Fruit fly (Drosophila melanogaster) whole organism, embryonic: ENCODE measurements around the gene CG3515.

Source experiments
- Aef1 ChIP-seq: fragments of 200-800 bp; sonication (Bioruptor generic); IDR thresholded peaks from 3 replicates; pipeline ENCODE4 v1.3.6; 2022; ENCODE audit warnings: missing biosample characterization, missing genetic modification characterization
- Bdp1 ChIP-seq: fragments of 200-800 bp; sonication (Bioruptor generic); optimal IDR thresholded peaks from 3 replicates; lab custom pipeline; 2016; ENCODE audit warnings: missing biosample characterization, missing genetic modification characterization
- CG11093 ChIP-seq: fragments of 200-800 bp; sonication (Bioruptor generic); IDR thresholded peaks from 3 replicates; pipeline ENCODE4 v1.3.6; 2022; ENCODE audit warnings: missing biosample characterization, missing genetic modification characterization
- CG12769 ChIP-seq: fragments of 200-800 bp; sonication (Bioruptor generic); optimal IDR thresholded peaks from 2 replicates; lab custom pipeline; 2019; ENCODE audit warnings: missing biosample characterization, mild to moderate bottlenecking, missing genetic modification characterization, moderate library complexity
- CG14050 ChIP-seq: fragments of 200-800 bp; sonication (Bioruptor generic); IDR thresholded peaks from 3 replicates; pipeline ENCODE4 v1.3.6; 2022; ENCODE audit warnings: missing biosample characterization, missing genetic modification characterization
- CG15269 ChIP-seq: fragments of 200-800 bp; sonication (Bioruptor generic); optimal IDR thresholded peaks from 2 replicates; lab custom pipeline; 2018; ENCODE audit warnings: missing biosample characterization, mild to moderate bottlenecking, missing genetic modification characterization, moderate library complexity
- CG16813 ChIP-seq: fragments of 200-800 bp; sonication (Bioruptor generic); IDR thresholded peaks from 3 replicates; pipeline ENCODE4 v1.3.6; 2022; ENCODE audit warnings: missing biosample characterization, missing genetic modification characterization; ENCODE audit not compliant: partially characterized antibody
- CG17385 ChIP-seq: fragments of 200-800 bp; sonication (Bioruptor generic); optimal IDR thresholded peaks from 3 replicates; lab custom pipeline; 2018; ENCODE audit warnings: missing biosample characterization, mild to moderate bottlenecking, missing genetic modification characterization
- CG17829 ChIP-seq: fragments of 200-800 bp; optimal IDR thresholded peaks from 2 replicates; lab custom pipeline; 2019; ENCODE audit warnings: missing biosample characterization, mild to moderate bottlenecking, missing genetic modification characterization, moderate library complexity
- CG18262 ChIP-seq: fragments of 200-800 bp; optimal IDR thresholded peaks from 3 replicates; lab custom pipeline; 2019; ENCODE audit warnings: missing biosample characterization, mild to moderate bottlenecking, missing genetic modification characterization, moderate library complexity
- CG2120 ChIP-seq: fragments of 200-800 bp; sonication (Bioruptor generic); optimal IDR thresholded peaks from 3 replicates; lab custom pipeline; 2016; ENCODE audit warnings: missing biosample characterization, missing genetic modification characterization
- CG34422 ChIP-seq: fragments of 200-800 bp; sonication (Bioruptor generic); IDR thresholded peaks from 3 replicates; pipeline ENCODE4 v1.3.6; 2022; ENCODE audit warnings: missing biosample characterization, missing genetic modification characterization
- CG3838 ChIP-seq: fragments of 200-800 bp; sonication (Bioruptor generic); optimal IDR thresholded peaks from 3 replicates; lab custom pipeline; 2016; ENCODE audit warnings: missing biosample characterization, missing genetic modification characterization
- CG3847 ChIP-seq: fragments of 200-800 bp; sonication (Bioruptor generic); IDR thresholded peaks from 2 replicates; pipeline ENCODE4 v1.3.6; 2022; ENCODE audit warnings: missing biosample characterization, missing genetic modification characterization
- CG3995 ChIP-seq: fragments of 200-800 bp; sonication (Bioruptor generic); optimal IDR thresholded peaks from 3 replicates; lab custom pipeline; 2016; ENCODE audit warnings: missing biosample characterization, missing genetic modification characterization
- CG4404 ChIP-seq: fragments of 200-800 bp; sonication (Bioruptor generic); IDR thresholded peaks from 2 replicates; pipeline ENCODE4 v1.3.6; 2022; ENCODE audit warnings: missing biosample characterization, missing genetic modification characterization
- CG5180 ChIP-seq: fragments of 200-800 bp; sonication (Bioruptor generic); optimal IDR thresholded peaks from 3 replicates; lab custom pipeline; 2017; ENCODE audit warnings: missing biosample characterization, missing genetic modification characterization, mild to moderate bottlenecking, moderate library complexity, missing genetic modification reagents
- CG5245 ChIP-seq: fragments of 200-800 bp; sonication (Bioruptor generic); optimal IDR thresholded peaks from 3 replicates; lab custom pipeline; 2016; ENCODE audit warnings: missing biosample characterization, missing genetic modification characterization
- CG6813 ChIP-seq: fragments of 200-800 bp; sonication (Bioruptor generic); optimal IDR thresholded peaks from 2 replicates; lab custom pipeline; 2017; ENCODE audit warnings: missing biosample characterization, missing genetic modification characterization, mild to moderate bottlenecking, moderate library complexity, missing genetic modification reagents
- CG6854 ChIP-seq: fragments of 200-800 bp; sonication (Bioruptor generic); optimal IDR thresholded peaks from 3 replicates; lab custom pipeline; 2017; ENCODE audit warnings: missing biosample characterization, mild to moderate bottlenecking, missing genetic modification characterization
- CG7357 ChIP-seq: fragments of 200-800 bp; sonication (Bioruptor generic); IDR thresholded peaks from 3 replicates; pipeline ENCODE4 v1.3.6; 2022; ENCODE audit warnings: missing biosample characterization, missing genetic modification characterization
- CG7556 ChIP-seq: fragments of 200-800 bp; sonication (Bioruptor generic); optimal IDR thresholded peaks from 2 replicates; lab custom pipeline; 2017; ENCODE audit warnings: missing biosample characterization, mild to moderate bottlenecking, missing genetic modification characterization
- CG7839 ChIP-seq: fragments of 200-800 bp; sonication (Bioruptor generic); optimal IDR thresholded peaks from 3 replicates; lab custom pipeline; 2018; ENCODE audit warnings: missing biosample characterization, mild to moderate bottlenecking, missing genetic modification characterization, moderate library complexity
- CG9727 ChIP-seq: fragments of 200-800 bp; sonication (Bioruptor generic); optimal IDR thresholded peaks from 3 replicates; lab custom pipeline; 2017; ENCODE audit warnings: missing biosample characterization, mild to moderate bottlenecking, missing genetic modification characterization
- Dbx ChIP-seq: fragments of 200-800 bp; sonication (Bioruptor generic); IDR thresholded peaks from 3 replicates; pipeline ENCODE4 v1.3.6; 2022; ENCODE audit warnings: missing biosample characterization, missing genetic modification characterization
- Elba2 ChIP-seq: fragments of 200-800 bp; sonication (Bioruptor generic); optimal IDR thresholded peaks from 3 replicates; lab custom pipeline; 2016; ENCODE audit warnings: missing biosample characterization, missing genetic modification characterization
- Mad ChIP-seq: fragments of 200-800 bp; sonication (Bioruptor generic); optimal IDR thresholded peaks from 2 replicates; lab custom pipeline; 2016; ENCODE audit warnings: missing biosample characterization, missing genetic modification characterization
- Med ChIP-seq: fragments of 200-800 bp; sonication (Bioruptor generic); peaks from one replicate; lab custom pipeline; 2016; ENCODE audit warnings: missing biosample characterization, missing genetic modification characterization, mild to moderate bottlenecking, inconsistent platforms, moderate library complexity
- Nf-YB ChIP-seq: fragments of 200-800 bp; sonication (Bioruptor generic); optimal IDR thresholded peaks from 3 replicates; lab custom pipeline; 2019; ENCODE audit warnings: missing biosample characterization, mild to moderate bottlenecking, missing genetic modification characterization, moderate library complexity
- Oli ChIP-seq: fragments of 200-800 bp; sonication (Bioruptor generic); optimal IDR thresholded peaks from 2 replicates; lab custom pipeline; 2018; ENCODE audit warnings: missing biosample characterization, mild to moderate bottlenecking, missing genetic modification characterization, moderate library complexity
- Rfx ChIP-seq: fragments of 200-800 bp; sonication (Bioruptor generic); IDR thresholded peaks from 2 replicates; pipeline ENCODE4 v1.3.6; 2022; ENCODE audit warnings: missing biosample characterization, missing genetic modification characterization
- Sry-δ ChIP-seq: fragments of 200-800 bp; sonication (Bioruptor generic); optimal IDR thresholded peaks from 2 replicates; lab custom pipeline; 2016; ENCODE audit warnings: missing biosample characterization, missing genetic modification characterization
- TFAM ChIP-seq: fragments of 200-800 bp; sonication (Bioruptor generic); optimal IDR thresholded peaks from 2 replicates; lab custom pipeline; 2017; ENCODE audit warnings: missing biosample characterization, missing genetic modification characterization, inconsistent platforms
- Tbp ChIP-seq: fragments of >200 bp; optimal IDR thresholded peaks from 2 replicates; lab custom pipeline; 2018; ENCODE audit warnings: missing biosample characterization, missing genetic modification characterization
- ara ChIP-seq: fragments of 200-800 bp; sonication (Bioruptor generic); IDR thresholded peaks from 2 replicates; pipeline ENCODE4 v1.3.6; 2022; ENCODE audit warnings: missing biosample characterization, missing genetic modification characterization
- bsh ChIP-seq, 2 experiments: fragments of 200-800 bp; sonication (Bioruptor generic); optimal IDR thresholded peaks; 2 replicates each; lab custom pipeline; 2017 to 2018; ENCODE audit warnings: mild to moderate bottlenecking in 2 of 2, missing biosample characterization in 2 of 2, missing genetic modification characterization in 2 of 2, moderate library complexity in 1 of 2
- dimm ChIP-seq: fragments of 200-800 bp; sonication (Bioruptor generic); IDR thresholded peaks from 2 replicates; pipeline ENCODE4 v1.3.6; 2022; ENCODE audit warnings: missing biosample characterization, missing genetic modification characterization
- dm ChIP-seq: fragments of 200-800 bp; sonication (Bioruptor generic); optimal IDR thresholded peaks from 3 replicates; lab custom pipeline; 2016; ENCODE audit warnings: missing biosample characterization, missing genetic modification characterization
- dmrt99B ChIP-seq: fragments of 200-800 bp; sonication (Bioruptor generic); optimal IDR thresholded peaks from 2 replicates; lab custom pipeline; 2018; ENCODE audit warnings: missing biosample characterization, mild to moderate bottlenecking, missing genetic modification characterization, moderate library complexity
- fd96Cb ChIP-seq: fragments of 200-800 bp; sonication (Bioruptor generic); optimal IDR thresholded peaks from 2 replicates; lab custom pipeline; 2018; ENCODE audit warnings: missing biosample characterization, mild to moderate bottlenecking, missing genetic modification characterization, moderate library complexity
- grau ChIP-seq: fragments of 200-800 bp; optimal IDR thresholded peaks from 3 replicates; lab custom pipeline; 2019; ENCODE audit warnings: missing biosample characterization, mild to moderate bottlenecking, missing genetic modification characterization, moderate library complexity
- gsb ChIP-seq: fragments of 200-800 bp; sonication (Bioruptor generic); IDR thresholded peaks from 2 replicates; pipeline ENCODE4 v1.3.6; 2022; ENCODE audit warnings: missing biosample characterization, missing genetic modification characterization
- gt ChIP-seq: fragments of 200-800 bp; sonication (Bioruptor generic); IDR thresholded peaks from 2 replicates; pipeline ENCODE4 v1.3.6; 2022; ENCODE audit warnings: missing biosample characterization, missing genetic modification characterization
- hth ChIP-seq: fragments of >200 bp; optimal IDR thresholded peaks from 2 replicates; lab custom pipeline; 2017; ENCODE audit warnings: inconsistent platforms
- lilli ChIP-seq: fragments of 200-800 bp; sonication (Bioruptor generic); optimal IDR thresholded peaks from 3 replicates; lab custom pipeline; 2016; ENCODE audit warnings: missing biosample characterization, missing genetic modification characterization
- pb ChIP-seq: fragments of 200-800 bp; sonication (Bioruptor generic); optimal IDR thresholded peaks from 3 replicates; lab custom pipeline; 2016; ENCODE audit warnings: missing biosample characterization, missing genetic modification characterization
- prd ChIP-seq, 3 experiments: fragments of >200 bp in 2 of 3; fragments of 200-800 bp in 1 of 3; sonication (Bioruptor generic) in 1 of 3; optimal IDR thresholded peaks in 2 of 3; IDR thresholded peaks in 1 of 3; 2 replicates in 2 of 3; 3 replicates in 1 of 3; pipeline versions ENCODE4 v1.3.6 to Lab custom; 2017 to 2022; ENCODE audit warnings: missing biosample characterization in 1 of 3, missing genetic modification characterization in 1 of 3
- scrt ChIP-seq: fragments of 200-800 bp; sonication (Bioruptor generic); optimal IDR thresholded peaks from 2 replicates; lab custom pipeline; 2018; ENCODE audit warnings: missing biosample characterization, mild to moderate bottlenecking, missing genetic modification characterization, moderate library complexity
- sens ChIP-seq: fragments of 200-800 bp; sonication (Bioruptor generic); peaks from one replicate; lab custom pipeline; 2016; ENCODE audit warnings: missing biosample characterization, missing genetic modification characterization
- sisA ChIP-seq: fragments of 200-800 bp; sonication (Bioruptor generic); IDR thresholded peaks from 2 replicates; pipeline ENCODE4 v1.3.6; 2022; ENCODE audit warnings: missing biosample characterization, missing genetic modification characterization
- tgo ChIP-seq: fragments of 200-800 bp; sonication (Bioruptor generic); IDR thresholded peaks from 3 replicates; pipeline ENCODE4 v1.3.6; 2022; ENCODE audit warnings: missing biosample characterization, missing genetic modification characterization

Gene CG3515

DNA sequence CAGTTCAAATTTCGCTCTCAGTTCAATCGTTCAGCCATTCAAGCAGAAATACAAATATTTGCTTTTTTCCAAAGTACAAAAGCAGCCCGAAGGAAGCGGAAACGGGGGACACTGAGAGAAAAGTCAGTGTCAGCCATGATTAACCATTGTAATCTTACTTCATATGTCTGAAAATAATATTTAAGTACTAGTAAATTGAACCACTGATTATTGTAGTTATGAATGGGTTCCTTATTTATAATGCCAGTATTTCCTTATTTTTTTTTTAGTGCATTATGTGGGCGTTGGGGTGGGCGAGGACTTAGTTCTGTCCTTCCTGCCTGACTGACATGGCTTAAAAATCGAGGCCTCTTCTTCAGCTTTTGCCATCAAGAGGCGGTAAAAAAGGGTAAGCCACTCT is 50.8 kb downstream of the CG3515 start (continued):
- TF ChIP-seq Nf-YB (GFP tag; lab: Kevin White, UChicago): no peak
- peak; percentile 63 for TF ChIP-seq CG2120 (GFP tag; lab: Kevin White, UChicago)
- no peak for TF ChIP-seq Bdp1 (GFP tag; lab: Kevin White, UChicago)
- no peak for TF ChIP-seq CG5180 (GFP tag; lab: Kevin White, UChicago)
- TF ChIP-seq Mad (GFP tag; lab: Kevin White, UChicago): no peak
- TF ChIP-seq gt (GFP tag; lab: Robert Waterston, UW): no peak
- peak; percentile 38 for TF ChIP-seq dmrt99B (tag; lab: Kevin White, UChicago)
- TF ChIP-seq CG11093 (GFP tag; lab: Robert Waterston, UW): no peak
- TF ChIP-seq dm (GFP tag; lab: Kevin White, UChicago): no peak
- TF ChIP-seq CG3838: no peak
- peak; percentile 9 for TF ChIP-seq grau (tag; lab: Kevin White, UChicago)
- TF ChIP-seq CG7357 (GFP tag; lab: Robert Waterston, UW): peak; percentile 29; the same call in 1 of the 3 replicates
- peak; percentile 11 for TF ChIP-seq CG12769
- no peak for TF ChIP-seq CG17829
- peak; percentile 64 for TF ChIP-seq Med (GFP tag; lab: Kevin White, UChicago)
- no peak for TF ChIP-seq CG5245 (GFP tag; lab: Kevin White, UChicago)
- TF ChIP-seq sens (GFP tag; lab: Kevin White, UChicago): peak; percentile 48
- peak; percentile 6 for TF ChIP-seq CG17385
- TF ChIP-seq lilli (GFP tag; lab: Kevin White, UChicago): peak; percentile 29
- 0 out of 2 replicates have a peak, but pooled peaks have one; percentile 19 for TF ChIP-seq CG3847 (GFP tag; lab: Robert Waterston, UW)
- TF ChIP-seq Dbx (GFP tag; lab: Robert Waterston, UW): peak; percentile 35; the same call in 1 of the 3 replicates
- TF ChIP-seq CG18262 (tag; lab: Kevin White, UChicago): no peak
- no peak for TF ChIP-seq scrt
- peak; percentile 35 for TF ChIP-seq CG7839 (tag; lab: Kevin White, UChicago)
- TF ChIP-seq CG15269 (tag; lab: Kevin White, UChicago): peak; percentile 28
- TF ChIP-seq Tbp: no peak
- no peak for TF ChIP-seq CG3995
- TF ChIP-seq CG4404: no peak
- no peak for TF ChIP-seq prd (optimal IDR thresholded peaks at IDR 0.05; lab: Kevin White, UChicago)
- TF ChIP-seq prd (GFP tag; IDR thresholded peaks at IDR 0.05; lab: Robert Waterston, UW): 0 out of 3 replicates have a peak, but pooled peaks have one; percentile 11
- no peak for TF ChIP-seq CG9727 (GFP tag; lab: Kevin White, UChicago)
- no peak for TF ChIP-seq bsh (GFP tag; optimal IDR thresholded peaks at IDR 0.05; lab: Kevin White, UChicago)
- TF ChIP-seq CG34422 (GFP tag; lab: Robert Waterston, UW): no peak
- no peak for TF ChIP-seq tgo
- peak; percentile 39; the same call in 1 of the 2 replicates for TF ChIP-seq sisA
- no peak for TF ChIP-seq TFAM (GFP tag; lab: Kevin White, UChicago)
- TF ChIP-seq Aef1 (GFP tag; lab: Robert Waterston, UW): peak; percentile 30; the same call in 2 of the 3 replicates
- no peak for TF ChIP-seq ara (GFP tag; lab: Robert Waterston, UW)
- TF ChIP-seq hth (lab: Kevin White, UChicago): no peak
- no peak for TF ChIP-seq Sry-δ
- 0 out of 2 replicates have a peak, but pooled peaks have one; percentile 35 for TF ChIP-seq Rfx (GFP tag; lab: Robert Waterston, UW)
- 0 out of 3 replicates have a peak, but pooled peaks have one; percentile 17 for TF ChIP-seq CG14050 (GFP tag; lab: Robert Waterston, UW)
- TF ChIP-seq CG7556 (GFP tag; lab: Kevin White, UChicago): peak; percentile 39
- TF ChIP-seq fd96Cb: no peak
- TF ChIP-seq CG6813: peak; percentile 8
- no peak for TF ChIP-seq pb (GFP tag; lab: Kevin White, UChicago)
- TF ChIP-seq dimm (GFP tag; lab: Robert Waterston, UW): no peak
- no peak for TF ChIP-seq gsb
- no peak for TF ChIP-seq CG16813 (GFP tag; lab: Robert Waterston, UW)
- no peak for TF ChIP-seq Elba2
- TF ChIP-seq CG6854: no peak
- peak; percentile 19 for TF ChIP-seq Oli (tag; lab: Kevin White, UChicago)
